Worm (Caenorhabditis elegans) whole organism, late embryonic: ENCODE measurements around the gene C02D5.2.

Source experiments
- ceh-48 ChIP-seq: sonication (generic microtip); optimal IDR thresholded peaks from 2 replicates; lab custom pipeline; 2016; ENCODE audit warnings: missing genetic modification characterization, inconsistent platforms, missing compliant biosample characterization
- nhr-232 ChIP-seq: sonication (generic microtip); optimal IDR thresholded peaks from 2 replicates; lab custom pipeline; 2016; ENCODE audit warnings: missing genetic modification characterization, missing compliant biosample characterization

DNA sequence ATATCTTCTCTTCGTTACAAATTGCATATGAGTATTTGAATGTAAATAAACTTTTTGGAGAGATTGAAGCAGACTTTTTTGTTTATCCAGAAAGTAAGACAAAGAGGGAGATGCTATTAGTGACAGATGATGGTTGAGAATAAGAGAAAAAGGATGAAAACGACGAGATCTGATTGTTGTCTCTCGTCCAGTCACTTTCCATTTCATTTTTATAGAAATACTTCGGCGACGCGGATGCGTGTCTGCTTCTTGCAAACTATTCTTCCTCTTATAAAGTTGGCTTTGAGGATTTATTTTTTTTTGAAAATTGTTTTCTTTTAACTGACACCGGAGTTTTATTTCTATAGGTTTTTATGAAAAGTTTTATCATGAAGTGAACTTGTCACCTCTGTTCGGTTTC is 1.5 kb upstream of the C02D5.2 start:
- no peak for TF ChIP-seq ceh-48
- no peak for TF ChIP-seq nhr-232 (tag; lab: Kevin White, UChicago)
